Worm (Caenorhabditis elegans): ENCODE data around the gene srh-98.

DNA sequence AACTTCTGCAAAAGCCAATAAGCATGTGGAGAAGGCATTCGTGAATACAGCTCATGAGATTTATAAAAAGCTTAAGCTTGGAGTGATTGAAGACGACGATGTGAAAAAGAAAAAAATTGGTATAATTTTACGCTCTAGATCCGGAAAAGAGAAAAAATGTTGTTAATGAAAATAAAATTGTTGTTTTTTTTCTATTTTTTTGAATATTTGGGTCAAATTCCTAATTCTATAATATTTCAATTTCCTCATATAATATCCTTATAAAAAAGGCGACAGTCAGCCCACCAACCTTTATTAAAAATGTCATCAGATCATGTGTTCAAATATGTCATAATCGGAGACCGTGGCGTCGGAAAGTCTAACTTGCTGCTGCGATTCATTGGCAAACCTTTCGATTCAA is 40.2 kb downstream of the srh-98 start, which contains the start of gene rabr-3:
- no peak for TF ChIP-seq him-1 (tag; optimal IDR thresholded peaks at IDR 0.05)
- TF ChIP-seq dao-5 (tag; optimal IDR thresholded peaks at IDR 0.05), result no peak
